Worm (Caenorhabditis elegans) whole organism, early embryonic: Measurements from ENCODE around the gene K08C7.4.

Source experiments
- ama-1 ChIP-seq: fragments of 150-350 bp; optimal IDR thresholded peaks from 2 replicates; lab custom pipeline; 2014
- scrt-1 ChIP-seq: fragments of 200-800 bp; sonication (Bioruptor generic); IDR thresholded peaks from 2 replicates; pipeline ENCODE4 v1.3.6; 2022; ENCODE audit warnings: missing genetic modification characterization, missing compliant biosample characterization
- tbx-11 ChIP-seq: fragments of 200-800 bp; sonication (Bioruptor generic); IDR thresholded peaks from 2 replicates; pipeline ENCODE4 v1.3.6; 2022; ENCODE audit warnings: missing genetic modification characterization, missing compliant biosample characterization

DNA sequence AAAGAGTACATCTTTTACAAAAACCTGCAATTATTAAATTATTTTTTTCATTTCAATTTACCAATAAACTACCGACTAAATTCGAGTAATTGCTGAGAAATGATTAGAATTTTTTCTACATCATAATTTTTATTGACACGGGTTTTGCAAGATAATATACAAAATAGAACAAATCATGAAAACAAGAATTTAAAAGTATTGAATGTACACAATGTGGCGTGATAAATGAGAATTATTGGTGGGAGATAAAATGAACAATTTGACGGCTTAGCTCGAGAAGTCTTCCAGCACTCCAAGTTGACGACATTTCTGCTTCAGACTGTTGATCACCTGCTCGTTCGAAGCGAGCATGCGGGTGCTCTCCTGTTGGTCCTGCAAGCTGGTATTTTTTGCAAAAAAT lies 14.9 kb upstream of the K08C7.4 start, which contains the start of gene R102.4:
- TF ChIP-seq ama-1 (lab: Kevin White, UChicago), result no peak
- no peak for TF ChIP-seq tbx-11 (GFP tag; lab: Robert Waterston, UW)
- TF ChIP-seq scrt-1 (GFP tag; lab: Robert Waterston, UW), result no peak
